Fruit fly (Drosophila melanogaster) whole organism, embryonic: Measurements from ENCODE around the gene U2af50.

Source experiments
- Bgb ChIP-seq: fragments of 200-800 bp; sonication (Bioruptor generic); IDR thresholded peaks from 2 replicates; pipeline ENCODE4 v1.3.6; 2022; ENCODE audit warnings: missing biosample characterization, missing genetic modification characterization; ENCODE audit not compliant: partially characterized antibody
- C15 ChIP-seq: fragments of 200-800 bp; sonication (Bioruptor generic); IDR thresholded peaks from 3 replicates; pipeline ENCODE4 v1.3.6; 2022; ENCODE audit warnings: missing biosample characterization, missing genetic modification characterization
- CG10959 ChIP-seq: fragments of 200-800 bp; sonication (Bioruptor generic); IDR thresholded peaks from 2 replicates; pipeline ENCODE4 v1.3.6; 2022; ENCODE audit warnings: missing biosample characterization, missing genetic modification characterization
- CG12104 ChIP-seq: fragments of 200-800 bp; sonication (Bioruptor generic); optimal IDR thresholded peaks from 3 replicates; lab custom pipeline; 2016; ENCODE audit warnings: missing biosample characterization, missing genetic modification characterization
- CG1233 ChIP-seq: fragments of 200-800 bp; sonication (Bioruptor generic); optimal IDR thresholded peaks from 4 replicates; lab custom pipeline; 2018; ENCODE audit warnings: missing biosample characterization, mild to moderate bottlenecking, missing genetic modification characterization
- CG12659 ChIP-seq: fragments of 200-800 bp; sonication (Bioruptor generic); optimal IDR thresholded peaks from 3 replicates; lab custom pipeline; 2017; ENCODE audit warnings: mild to moderate bottlenecking, missing biosample characterization, missing genetic modification reagents, missing genetic modification characterization
- CG1602 ChIP-seq: fragments of 200-800 bp; sonication (Bioruptor generic); optimal IDR thresholded peaks from 3 replicates; lab custom pipeline; 2016; ENCODE audit warnings: missing biosample characterization, missing genetic modification characterization
- CG30403 ChIP-seq: fragments of 200-800 bp; sonication (Bioruptor generic); optimal IDR thresholded peaks from 3 replicates; lab custom pipeline; 2016; ENCODE audit warnings: missing biosample characterization, missing genetic modification characterization
- CG42726 ChIP-seq: fragments of 200-800 bp; sonication (Bioruptor generic); IDR thresholded peaks from 2 replicates; pipeline ENCODE4 v1.3.6; 2022; ENCODE audit warnings: missing biosample characterization, missing genetic modification characterization; ENCODE audit not compliant: partially characterized antibody
- CG4328 ChIP-seq: fragments of 200-800 bp; sonication (Bioruptor generic); optimal IDR thresholded peaks from 3 replicates; lab custom pipeline; 2017; ENCODE audit warnings: missing biosample characterization, missing genetic modification reagents, missing genetic modification characterization
- CG6765 ChIP-seq: fragments of 200-800 bp; sonication (Bioruptor generic); optimal IDR thresholded peaks from 3 replicates; lab custom pipeline; 2017; ENCODE audit warnings: missing biosample characterization, mild to moderate bottlenecking, missing genetic modification characterization
- CG7271 ChIP-seq: fragments of 200-800 bp; sonication (Bioruptor generic); optimal IDR thresholded peaks from 2 replicates; lab custom pipeline; 2018; ENCODE audit warnings: missing biosample characterization, mild to moderate bottlenecking, missing genetic modification characterization, moderate library complexity
- CG7372 ChIP-seq: fragments of 200-800 bp; sonication (Bioruptor generic); IDR thresholded peaks from 2 replicates; pipeline ENCODE4 v1.3.6; 2022; ENCODE audit warnings: missing biosample characterization, missing genetic modification characterization
- CG7556 ChIP-seq: fragments of 200-800 bp; sonication (Bioruptor generic); optimal IDR thresholded peaks from 2 replicates; lab custom pipeline; 2017; ENCODE audit warnings: missing biosample characterization, mild to moderate bottlenecking, missing genetic modification characterization
- CG7745 ChIP-seq: fragments of 200-800 bp; sonication (Bioruptor generic); optimal IDR thresholded peaks from 2 replicates; lab custom pipeline; 2018; ENCODE audit warnings: missing biosample characterization, mild to moderate bottlenecking, missing genetic modification characterization, moderate library complexity
- CG7987 ChIP-seq: fragments of 200-800 bp; sonication (Bioruptor generic); optimal IDR thresholded peaks from 2 replicates; lab custom pipeline; 2018; ENCODE audit warnings: missing biosample characterization, mild to moderate bottlenecking, missing genetic modification characterization, moderate library complexity
- Doc2 ChIP-seq: fragments of 200-800 bp; sonication (Bioruptor generic); IDR thresholded peaks from 2 replicates; pipeline ENCODE4 v1.3.6; 2022; ENCODE audit warnings: missing biosample characterization, missing genetic modification characterization
- Fer3 ChIP-seq: fragments of 200-800 bp; sonication (Bioruptor generic); optimal IDR thresholded peaks from 2 replicates; lab custom pipeline; 2018; ENCODE audit warnings: missing biosample characterization, mild to moderate bottlenecking, missing genetic modification characterization, moderate library complexity
- Gsc ChIP-seq: fragments of 200-800 bp; sonication (Bioruptor generic); IDR thresholded peaks from 2 replicates; pipeline ENCODE4 v1.3.6; 2022; ENCODE audit warnings: missing biosample characterization, missing genetic modification characterization
- H2.0 ChIP-seq: fragments of 200-800 bp; sonication (Bioruptor generic); IDR thresholded peaks from 2 replicates; pipeline ENCODE4 v1.3.6; 2022; ENCODE audit warnings: missing biosample characterization, missing genetic modification characterization
- HHEX ChIP-seq: fragments of 200-800 bp; sonication (Bioruptor generic); optimal IDR thresholded peaks from 3 replicates; lab custom pipeline; 2017; ENCODE audit warnings: missing biosample characterization, mild to moderate bottlenecking, missing genetic modification characterization, missing genetic modification reagents
- HmgD ChIP-seq: fragments of 200-800 bp; sonication (Bioruptor generic); optimal IDR thresholded peaks from 3 replicates; lab custom pipeline; 2016; ENCODE audit warnings: missing biosample characterization, missing genetic modification characterization
- Hmr ChIP-seq: fragments of 200-800 bp; sonication (Bioruptor generic); optimal IDR thresholded peaks from 3 replicates; lab custom pipeline; 2017; ENCODE audit warnings: mild to moderate bottlenecking, missing biosample characterization, missing genetic modification reagents, missing genetic modification characterization
- Hr3 ChIP-seq: fragments of 200-800 bp; sonication (Bioruptor generic); optimal IDR thresholded peaks from 3 replicates; lab custom pipeline; 2016; ENCODE audit warnings: missing biosample characterization, missing genetic modification characterization
- Hr39 ChIP-seq: fragments of >200 bp; optimal IDR thresholded peaks from 2 replicates; lab custom pipeline; 2017
- Hr51 ChIP-seq, 2 experiments: fragments of 200-800 bp; sonication (Bioruptor generic); optimal IDR thresholded peaks; 2 replicates in 1 of 2; 3 replicates in 1 of 2; lab custom pipeline; 2016 to 2018; ENCODE audit warnings: missing biosample characterization in 2 of 2, missing genetic modification characterization in 2 of 2, mild to moderate bottlenecking in 1 of 2, moderate library complexity in 1 of 2
- MTF-1 ChIP-seq: fragments of 200-800 bp; sonication (Bioruptor generic); optimal IDR thresholded peaks from 2 replicates; lab custom pipeline; 2018; ENCODE audit warnings: missing biosample characterization, mild to moderate bottlenecking, missing genetic modification characterization, borderline replicate concordance
- Meics ChIP-seq: fragments of 200-800 bp; sonication (Bioruptor generic); optimal IDR thresholded peaks from 2 replicates; lab custom pipeline; 2017; ENCODE audit warnings: missing biosample characterization, mild to moderate bottlenecking, missing genetic modification characterization
- Mes4 ChIP-seq: fragments of 200-800 bp; sonication (Bioruptor generic); optimal IDR thresholded peaks from 2 replicates; lab custom pipeline; 2016; ENCODE audit warnings: missing biosample characterization, missing genetic modification characterization
- NfI ChIP-seq: fragments of 200-800 bp; sonication (Bioruptor generic); optimal IDR thresholded peaks from 3 replicates; lab custom pipeline; 2018; ENCODE audit warnings: missing biosample characterization, mild to moderate bottlenecking, missing genetic modification characterization, moderate library complexity
- Side ChIP-seq: fragments of 200-800 bp; sonication (Bioruptor generic); optimal IDR thresholded peaks from 2 replicates; lab custom pipeline; 2016; ENCODE audit warnings: missing biosample characterization, missing genetic modification characterization
- Tbp ChIP-seq: fragments of >200 bp; optimal IDR thresholded peaks from 2 replicates; lab custom pipeline; 2018; ENCODE audit warnings: missing biosample characterization, missing genetic modification characterization
- bbx ChIP-seq: fragments of 200-800 bp; sonication (Bioruptor generic); IDR thresholded peaks from 2 replicates; pipeline ENCODE4 v1.3.6; 2022; ENCODE audit warnings: missing biosample characterization, missing genetic modification characterization; ENCODE audit not compliant: partially characterized antibody
- bcd ChIP-seq: fragments of 200-800 bp; sonication (Bioruptor generic); optimal IDR thresholded peaks from 2 replicates; lab custom pipeline; 2017; ENCODE audit warnings: missing biosample characterization, mild to moderate bottlenecking, missing genetic modification characterization
- cad ChIP-seq: fragments of >200 bp; optimal IDR thresholded peaks from 2 replicates; lab custom pipeline; 2017; ENCODE audit warnings: missing biosample characterization, missing genetic modification characterization
- dmrt99B ChIP-seq: fragments of 200-800 bp; sonication (Bioruptor generic); optimal IDR thresholded peaks from 2 replicates; lab custom pipeline; 2018; ENCODE audit warnings: missing biosample characterization, mild to moderate bottlenecking, missing genetic modification characterization, moderate library complexity
- esg ChIP-seq: fragments of 200-800 bp; sonication (Bioruptor generic); conservative IDR thresholded peaks from 2 replicates; pipeline ENCODE4 v1.3.6; 2022; ENCODE audit warnings: missing biosample characterization, missing genetic modification characterization
- ewg ChIP-seq: fragments of 200-800 bp; sonication (Bioruptor generic); optimal IDR thresholded peaks from 3 replicates; lab custom pipeline; 2017; ENCODE audit warnings: mild to moderate bottlenecking, missing biosample characterization, missing genetic modification reagents, missing genetic modification characterization
- ftz-f1 ChIP-seq: fragments of 200-800 bp; sonication (Bioruptor generic); optimal IDR thresholded peaks from 2 replicates; lab custom pipeline; 2016; ENCODE audit warnings: missing biosample characterization, missing genetic modification characterization
- kay ChIP-seq: fragments of 200-800 bp; sonication (Bioruptor generic); optimal IDR thresholded peaks from 2 replicates; lab custom pipeline; 2016; ENCODE audit warnings: missing biosample characterization, missing genetic modification characterization
- lmd ChIP-seq: fragments of 200-800 bp; sonication (Bioruptor generic); IDR thresholded peaks from 2 replicates; pipeline ENCODE4 v1.3.6; 2022; ENCODE audit warnings: missing biosample characterization, missing genetic modification characterization
- luna ChIP-seq: fragments of 200-800 bp; sonication (Bioruptor generic); optimal IDR thresholded peaks from 2 replicates; lab custom pipeline; 2016; ENCODE audit warnings: missing biosample characterization, missing genetic modification characterization
- nerfin-1 ChIP-seq: fragments of 200-800 bp; sonication (Bioruptor generic); optimal IDR thresholded peaks from 3 replicates; lab custom pipeline; 2019; ENCODE audit warnings: missing biosample characterization, mild to moderate bottlenecking, missing genetic modification characterization, moderate library complexity
- onecut ChIP-seq: fragments of 200-800 bp; sonication (Bioruptor generic); IDR thresholded peaks from 2 replicates; pipeline ENCODE4 v1.3.6; 2022; ENCODE audit warnings: missing biosample characterization, missing genetic modification characterization
- pb ChIP-seq: fragments of 200-800 bp; sonication (Bioruptor generic); optimal IDR thresholded peaks from 3 replicates; lab custom pipeline; 2016; ENCODE audit warnings: missing biosample characterization, missing genetic modification characterization
- pfk ChIP-seq: fragments of 200-800 bp; sonication (Bioruptor generic); optimal IDR thresholded peaks from 2 replicates; lab custom pipeline; 2018; ENCODE audit warnings: missing biosample characterization, mild to moderate bottlenecking, missing genetic modification characterization, moderate library complexity
- ro ChIP-seq: fragments of 200-800 bp; sonication (Bioruptor generic); IDR thresholded peaks from 2 replicates; pipeline ENCODE4 v1.3.6; 2022; ENCODE audit warnings: missing biosample characterization, missing genetic modification characterization
- sqz ChIP-seq: fragments of 200-800 bp; sonication (Bioruptor generic); optimal IDR thresholded peaks from 3 replicates; lab custom pipeline; 2018; ENCODE audit warnings: missing biosample characterization, mild to moderate bottlenecking, missing genetic modification characterization
- sr ChIP-seq: fragments of 200-800 bp; sonication (Bioruptor generic); IDR thresholded peaks from 3 replicates; pipeline ENCODE4 v1.3.6; 2022; ENCODE audit warnings: missing biosample characterization, missing genetic modification characterization
- z ChIP-seq: fragments of 200-800 bp; sonication (Bioruptor generic); IDR thresholded peaks from 3 replicates; pipeline ENCODE4 v1.3.6; 2022; ENCODE audit warnings: missing biosample characterization, missing genetic modification characterization

The U2af50 gene

DNA sequence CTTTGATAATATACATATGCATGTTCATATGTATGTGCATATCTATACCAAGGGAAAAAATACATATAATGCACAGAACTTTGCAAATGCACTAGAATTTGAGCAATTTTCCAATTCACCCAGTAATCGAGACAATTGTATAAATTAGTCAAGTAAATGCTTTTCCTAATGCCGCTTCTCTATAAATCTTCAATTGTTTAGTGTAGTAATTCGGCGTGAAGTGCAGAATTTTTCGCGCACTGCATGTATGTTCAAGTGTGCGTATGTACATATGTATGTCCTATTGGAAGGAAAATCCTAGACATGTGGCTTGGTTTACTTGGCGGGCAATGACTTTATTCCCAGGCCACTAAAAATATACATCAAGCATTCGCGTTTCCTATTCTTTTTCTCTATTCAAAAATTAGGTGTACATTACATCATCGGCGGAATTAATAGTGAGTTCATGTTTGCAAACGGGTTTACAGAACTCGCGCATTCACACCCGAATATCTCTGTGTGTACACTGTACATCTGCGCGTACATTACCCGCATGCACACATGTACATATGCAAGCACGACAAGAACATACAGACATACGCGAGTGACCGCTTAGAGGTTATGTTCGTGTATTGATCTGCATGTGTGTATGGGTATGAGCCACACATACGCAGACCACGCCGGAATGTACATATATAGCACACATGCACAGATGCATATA lies 39.8 kb downstream of the U2af50 start (continued):
- TF ChIP-seq ewg (GFP tag; lab: Kevin White, UChicago) (no peak), CG7372 (no peak), sqz (GFP tag; lab: Kevin White, UChicago) (no peak), nerfin-1 (tag; lab: Kevin White, UChicago) (peak; percentile 99), CG4328 (GFP tag; lab: Kevin White, UChicago) (peak; percentile 17), CG7987 (GFP tag; lab: Kevin White, UChicago) (peak; percentile 35), CG6765 (GFP tag; lab: Kevin White, UChicago) (no peak), esg (GFP tag; lab: Robert Waterston, UW) (no peak), Doc2 (GFP tag; lab: Robert Waterston, UW) (no peak), CG7745 (no peak), bcd (GFP tag; lab: Kevin White, UChicago) (no peak), Hr51 (GFP tag; optimal IDR thresholded peaks at IDR 0.05; lab: Kevin White, UChicago) (no peak), ftz-f1 (GFP tag; lab: Kevin White, UChicago) (no peak), HHEX (GFP tag; lab: Kevin White, UChicago) (no peak), CG12104 (GFP tag; lab: Kevin White, UChicago) (no peak), Side (peak; percentile 9), CG7271 (tag; lab: Kevin White, UChicago) (no peak), Tbp (no peak), luna (no peak), CG1233 (GFP tag; lab: Kevin White, UChicago) (peak; percentile 7), Mes4 (GFP tag; lab: Kevin White, UChicago) (peak; percentile 17), NfI (no peak), Meics (GFP tag; lab: Kevin White, UChicago) (no peak), Hmr (no peak), CG1602 (GFP tag; lab: Kevin White, UChicago) (no peak), HmgD (GFP tag; lab: Kevin White, UChicago) (no peak), lmd (peak; percentile 28; the same call in 1 of the 2 replicates), kay (GFP tag; lab: Kevin White, UChicago) (no peak), Gsc (no peak), Hr39 (no peak), dmrt99B (tag; lab: Kevin White, UChicago) (no peak), Fer3 (no peak), CG10959 (GFP tag; lab: Robert Waterston, UW) (no peak), bbx (GFP tag; lab: Robert Waterston, UW) (0 out of 2 replicates have a peak, but pooled peaks have one; percentile 28), Hr3 (no peak), H2.0 (GFP tag; lab: Robert Waterston, UW) (no peak), CG30403 (GFP tag; lab: Kevin White, UChicago) (peak; percentile 1), CG42726 (GFP tag; lab: Robert Waterston, UW) (no peak), CG7556 (GFP tag; lab: Kevin White, UChicago) (no peak), CG12659 (no peak), z (peak; percentile 23; the same call in 1 of the 3 replicates), pb (GFP tag; lab: Kevin White, UChicago) (no peak), C15 (GFP tag; lab: Robert Waterston, UW) (no peak), pfk (GFP tag; lab: Kevin White, UChicago) (peak; percentile 74), cad (no peak), sr (no peak), onecut (peak; percentile 78), Bgb (peak; percentile 49; the same call in 1 of the 2 replicates), MTF-1 (GFP tag; lab: Kevin White, UChicago) (no peak), ro (GFP tag; lab: Robert Waterston, UW) (no peak)
